Fruit fly (Drosophila melanogaster) whole organism, embryonic: ENCODE data around the gene CG15506.

Experiments
- CG10147 ChIP-seq: fragments of 200-800 bp; sonication (Bioruptor generic); optimal IDR thresholded peaks from 2 replicates; lab custom pipeline; 2019; ENCODE audit warnings: missing biosample characterization, mild to moderate bottlenecking, missing genetic modification characterization, moderate library complexity
- CG10366 ChIP-seq: fragments of 200-800 bp; sonication (Bioruptor generic); IDR thresholded peaks from 2 replicates; pipeline ENCODE4 v1.3.6; 2022; ENCODE audit warnings: missing biosample characterization, missing genetic modification characterization
- CG12744 ChIP-seq: fragments of 200-800 bp; sonication (Bioruptor generic); optimal IDR thresholded peaks from 2 replicates; lab custom pipeline; 2016; ENCODE audit warnings: missing biosample characterization, missing genetic modification characterization
- CG13123 ChIP-seq: fragments of 200-800 bp; sonication (Bioruptor generic); optimal IDR thresholded peaks from 2 replicates; lab custom pipeline; 2016; ENCODE audit warnings: missing biosample characterization, missing genetic modification characterization
- CG14667 ChIP-seq: fragments of 200-800 bp; sonication (Bioruptor generic); IDR thresholded peaks from 2 replicates; pipeline ENCODE4 v1.3.6; 2022; ENCODE audit warnings: missing biosample characterization, missing genetic modification characterization
- CG14860 ChIP-seq: fragments of 200-800 bp; sonication (Bioruptor generic); IDR thresholded peaks from 3 replicates; pipeline ENCODE4 v1.3.6; 2022; ENCODE audit warnings: missing biosample characterization, missing genetic modification characterization; ENCODE audit not compliant: partially characterized antibody
- CG16815 ChIP-seq: fragments of 200-800 bp; sonication (Bioruptor generic); optimal IDR thresholded peaks from 3 replicates; lab custom pipeline; 2017; ENCODE audit warnings: missing biosample characterization, mild to moderate bottlenecking, missing genetic modification characterization
- CG17802 ChIP-seq: fragments of 200-800 bp; sonication (Bioruptor generic); optimal IDR thresholded peaks from 2 replicates; lab custom pipeline; 2018; ENCODE audit warnings: missing biosample characterization, mild to moderate bottlenecking, missing genetic modification characterization, moderate library complexity
- CG3281 ChIP-seq: fragments of 200-800 bp; sonication (Bioruptor generic); optimal IDR thresholded peaks from 3 replicates; lab custom pipeline; 2017; ENCODE audit warnings: missing biosample characterization, mild to moderate bottlenecking, missing genetic modification characterization
- CG3407 ChIP-seq: fragments of 200-800 bp; sonication (Bioruptor generic); optimal IDR thresholded peaks from 2 replicates; lab custom pipeline; 2018; ENCODE audit warnings: missing biosample characterization, mild to moderate bottlenecking, missing genetic modification characterization
- CG34376 ChIP-seq: fragments of 200-800 bp; sonication (Bioruptor generic); optimal IDR thresholded peaks from 2 replicates; lab custom pipeline; 2018; ENCODE audit warnings: missing biosample characterization, mild to moderate bottlenecking, missing genetic modification characterization
- CG4328 ChIP-seq: fragments of 200-800 bp; sonication (Bioruptor generic); optimal IDR thresholded peaks from 3 replicates; lab custom pipeline; 2017; ENCODE audit warnings: missing biosample characterization, missing genetic modification reagents, missing genetic modification characterization
- CHES-1-like ChIP-seq: fragments of 200-800 bp; sonication (Bioruptor generic); optimal IDR thresholded peaks from 2 replicates; lab custom pipeline; 2016; ENCODE audit warnings: missing biosample characterization, missing genetic modification characterization
- CoRest ChIP-seq: fragments of 200-800 bp; sonication (Bioruptor generic); optimal IDR thresholded peaks from 3 replicates; lab custom pipeline; 2018; ENCODE audit warnings: missing biosample characterization, mild to moderate bottlenecking, missing genetic modification characterization, moderate library complexity
- CrebB ChIP-seq: fragments of 200-800 bp; sonication (Bioruptor generic); optimal IDR thresholded peaks from 3 replicates; lab custom pipeline; 2018; ENCODE audit warnings: missing biosample characterization, mild to moderate bottlenecking, missing genetic modification characterization
- Drgx ChIP-seq: fragments of 200-800 bp; sonication (Bioruptor generic); IDR thresholded peaks from 2 replicates; pipeline ENCODE4 v1.3.6; 2022; ENCODE audit warnings: missing biosample characterization, missing genetic modification characterization
- Ets65A ChIP-seq: fragments of 200-800 bp; sonication (Bioruptor generic); peaks from one replicate; lab custom pipeline; 2016; ENCODE audit warnings: missing biosample characterization, missing genetic modification characterization
- Fer1 ChIP-seq: fragments of 200-800 bp; sonication (Bioruptor generic); optimal IDR thresholded peaks from 2 replicates; lab custom pipeline; 2017; ENCODE audit warnings: missing biosample characterization, mild to moderate bottlenecking, missing genetic modification characterization
- HHEX ChIP-seq: fragments of 200-800 bp; sonication (Bioruptor generic); optimal IDR thresholded peaks from 3 replicates; lab custom pipeline; 2017; ENCODE audit warnings: missing biosample characterization, mild to moderate bottlenecking, missing genetic modification characterization, missing genetic modification reagents
- Hand ChIP-seq: fragments of 200-800 bp; sonication (Bioruptor generic); optimal IDR thresholded peaks from 2 replicates; lab custom pipeline; 2017; ENCODE audit warnings: mild to moderate bottlenecking, missing biosample characterization, missing genetic modification reagents, missing genetic modification characterization
- HmgZ ChIP-seq: fragments of 200-800 bp; sonication (Bioruptor generic); optimal IDR thresholded peaks from 2 replicates; lab custom pipeline; 2018; ENCODE audit warnings: missing biosample characterization, mild to moderate bottlenecking, missing genetic modification characterization
- Hr51 ChIP-seq, 2 experiments: fragments of 200-800 bp; sonication (Bioruptor generic); optimal IDR thresholded peaks; 2 replicates in 1 of 2; 3 replicates in 1 of 2; lab custom pipeline; 2016 to 2018; ENCODE audit warnings: missing biosample characterization in 2 of 2, missing genetic modification characterization in 2 of 2, mild to moderate bottlenecking in 1 of 2, moderate library complexity in 1 of 2
- Hr78 ChIP-seq, 2 experiments: fragments of 200-800 bp in 1 of 2; fragments of >200 bp in 1 of 2; sonication (Bioruptor generic) in 1 of 2; optimal IDR thresholded peaks; 2 replicates each; lab custom pipeline; 2017 to 2019; ENCODE audit warnings: missing biosample characterization in 2 of 2, missing genetic modification characterization in 2 of 2, mild to moderate bottlenecking in 1 of 2, moderate library complexity in 1 of 2
- Lhr ChIP-seq: fragments of 200-800 bp; sonication (Bioruptor generic); optimal IDR thresholded peaks from 3 replicates; lab custom pipeline; 2017; ENCODE audit warnings: mild to moderate bottlenecking, missing biosample characterization, missing genetic modification reagents, missing genetic modification characterization
- NC2β ChIP-seq: fragments of 200-800 bp; sonication (Bioruptor generic); optimal IDR thresholded peaks from 2 replicates; lab custom pipeline; 2016; ENCODE audit warnings: missing biosample characterization, missing genetic modification characterization
- Pdp1 ChIP-seq, 2 experiments: fragments of 200-800 bp; sonication (Bioruptor generic); optimal IDR thresholded peaks; 3 replicates each; lab custom pipeline; 2016; ENCODE audit warnings: missing biosample characterization in 2 of 2, missing genetic modification characterization in 2 of 2, mild to moderate bottlenecking in 1 of 2, moderate library complexity in 1 of 2
- Poxn ChIP-seq: fragments of 200-800 bp; sonication (Bioruptor generic); IDR thresholded peaks from 2 replicates; pipeline ENCODE4 v1.3.6; 2022; ENCODE audit warnings: missing biosample characterization, missing genetic modification characterization
- Rx ChIP-seq: fragments of 200-800 bp; sonication (Bioruptor generic); IDR thresholded peaks from 2 replicates; pipeline ENCODE4 v1.3.6; 2022; ENCODE audit warnings: missing biosample characterization, missing genetic modification characterization
- abd-A ChIP-seq: fragments of 200-800 bp; sonication (Bioruptor generic); optimal IDR thresholded peaks from 3 replicates; lab custom pipeline; 2019; ENCODE audit warnings: missing biosample characterization, mild to moderate bottlenecking, missing genetic modification characterization, moderate library complexity
- ara ChIP-seq: fragments of 200-800 bp; sonication (Bioruptor generic); IDR thresholded peaks from 2 replicates; pipeline ENCODE4 v1.3.6; 2022; ENCODE audit warnings: missing biosample characterization, missing genetic modification characterization
- caup ChIP-seq: fragments of 200-800 bp; sonication (Bioruptor generic); optimal IDR thresholded peaks from 3 replicates; lab custom pipeline; 2017; ENCODE audit warnings: missing biosample characterization, mild to moderate bottlenecking, missing genetic modification characterization, moderate library complexity; ENCODE audit not compliant: severe bottlenecking
- chm ChIP-seq: fragments of 200-800 bp; sonication (Bioruptor generic); IDR thresholded peaks from 2 replicates; pipeline ENCODE4 v1.3.6; 2022; ENCODE audit warnings: missing biosample characterization, missing genetic modification characterization
- cwo ChIP-seq: fragments of 200-800 bp; sonication (Bioruptor generic); optimal IDR thresholded peaks from 3 replicates; lab custom pipeline; 2017; ENCODE audit warnings: missing biosample characterization, missing genetic modification characterization, mild to moderate bottlenecking, moderate library complexity, missing genetic modification reagents
- da ChIP-seq: fragments of 200-800 bp; sonication (Bioruptor generic); optimal IDR thresholded peaks from 2 replicates; lab custom pipeline; 2016; ENCODE audit warnings: missing biosample characterization, missing genetic modification characterization
- grn ChIP-seq: fragments of 200-800 bp; sonication (Bioruptor generic); optimal IDR thresholded peaks from 3 replicates; lab custom pipeline; 2017; ENCODE audit warnings: missing biosample characterization, missing genetic modification characterization
- gt ChIP-seq: fragments of 200-800 bp; sonication (Bioruptor generic); IDR thresholded peaks from 2 replicates; pipeline ENCODE4 v1.3.6; 2022; ENCODE audit warnings: missing biosample characterization, missing genetic modification characterization
- insv ChIP-seq, 2 experiments: fragments of 200-800 bp; sonication (Bioruptor generic); optimal IDR thresholded peaks; 3 replicates each; lab custom pipeline; 2016 to 2018; ENCODE audit warnings: missing biosample characterization in 2 of 2, missing genetic modification characterization in 2 of 2
- inv ChIP-seq: fragments of 200-800 bp; sonication (Bioruptor generic); IDR thresholded peaks from 2 replicates; pipeline ENCODE4 v1.3.6; 2022; ENCODE audit warnings: missing biosample characterization, missing genetic modification characterization; ENCODE audit not compliant: partially characterized antibody
- knrl ChIP-seq: fragments of 200-800 bp; sonication (Bioruptor generic); IDR thresholded peaks from 3 replicates; pipeline ENCODE4 v1.3.6; 2022; ENCODE audit warnings: missing biosample characterization, missing genetic modification characterization; ENCODE audit not compliant: partially characterized antibody
- nom ChIP-seq: fragments of 200-800 bp; sonication (Bioruptor generic); optimal IDR thresholded peaks from 2 replicates; lab custom pipeline; 2017; ENCODE audit warnings: missing biosample characterization, missing genetic modification characterization, mild to moderate bottlenecking, moderate library complexity, missing genetic modification reagents
- oc ChIP-seq: fragments of 200-800 bp; sonication (Bioruptor generic); optimal IDR thresholded peaks from 2 replicates; lab custom pipeline; 2018; ENCODE audit warnings: missing biosample characterization, mild to moderate bottlenecking, missing genetic modification characterization, moderate library complexity
- pb ChIP-seq: fragments of 200-800 bp; sonication (Bioruptor generic); optimal IDR thresholded peaks from 3 replicates; lab custom pipeline; 2016; ENCODE audit warnings: missing biosample characterization, missing genetic modification characterization
- pum ChIP-seq: fragments of 200-800 bp; sonication (Bioruptor generic); optimal IDR thresholded peaks from 2 replicates; lab custom pipeline; 2016; ENCODE audit warnings: missing biosample characterization, missing genetic modification characterization
- scrt ChIP-seq: fragments of 200-800 bp; sonication (Bioruptor generic); optimal IDR thresholded peaks from 2 replicates; lab custom pipeline; 2018; ENCODE audit warnings: missing biosample characterization, mild to moderate bottlenecking, missing genetic modification characterization, moderate library complexity
- sens ChIP-seq: fragments of 200-800 bp; sonication (Bioruptor generic); peaks from one replicate; lab custom pipeline; 2016; ENCODE audit warnings: missing biosample characterization, missing genetic modification characterization
- sim ChIP-seq: fragments of 200-800 bp; sonication (Bioruptor generic); IDR thresholded peaks from 2 replicates; pipeline ENCODE4 v1.3.6; 2022; ENCODE audit warnings: missing biosample characterization, missing genetic modification characterization
- unpg ChIP-seq: fragments of 200-800 bp; sonication (Bioruptor generic); optimal IDR thresholded peaks from 3 replicates; lab custom pipeline; 2018; ENCODE audit warnings: missing biosample characterization, mild to moderate bottlenecking, missing genetic modification characterization, moderate library complexity
- vnd ChIP-seq: fragments of 200-800 bp; sonication (Bioruptor generic); IDR thresholded peaks from 3 replicates; pipeline ENCODE4 v1.3.6; 2022; ENCODE audit warnings: missing biosample characterization, missing genetic modification characterization; ENCODE audit not compliant: partially characterized antibody
- zen2 ChIP-seq: fragments of 200-800 bp; sonication (Bioruptor generic); IDR thresholded peaks from 3 replicates; pipeline ENCODE4 v1.3.6; 2022; ENCODE audit warnings: missing biosample characterization, missing genetic modification characterization; ENCODE audit not compliant: partially characterized antibody

The CG15506 gene

DNA sequence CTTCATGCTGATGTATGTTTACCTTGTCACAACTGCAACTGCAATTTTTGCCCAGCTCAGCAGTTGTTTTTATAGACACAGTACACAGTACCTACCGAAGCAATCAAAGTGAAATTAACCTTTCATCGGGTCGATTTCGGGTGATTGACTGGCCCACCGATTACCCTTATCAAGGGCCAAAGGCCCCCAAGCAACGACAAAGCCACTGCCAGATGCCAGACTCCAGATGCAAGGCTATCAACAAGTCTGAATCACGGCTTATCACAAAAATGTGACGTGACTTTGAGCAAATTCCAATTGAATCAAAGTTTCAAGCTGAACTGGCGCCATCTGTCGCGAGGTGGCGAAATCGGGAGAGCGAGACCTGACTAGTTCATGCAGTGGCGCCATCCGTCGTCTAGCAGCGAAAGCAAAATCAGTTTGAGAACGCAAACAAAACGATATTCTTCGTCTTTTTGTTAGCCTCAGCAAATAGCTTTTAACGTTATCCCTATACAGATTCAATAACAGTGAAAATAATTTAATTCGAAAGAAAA lies 1.6 kb upstream of the CG15506 start, which contains the start of gene Obp99b (continued):
- TF ChIP-seq Hr78 (GFP tag; optimal IDR thresholded peaks at IDR 0.05; lab: Kevin White, UChicago) (no peak), Lhr (peak; percentile 75), scrt (GFP tag; lab: Kevin White, UChicago) (peak; percentile 42), gt (GFP tag; lab: Robert Waterston, UW) (peak; percentile 39; the same call in 1 of the 2 replicates), Hr51 (GFP tag; optimal IDR thresholded peaks at IDR 0.05; lab: Kevin White, UChicago) (peak; percentile 42 to 66), CG10147 (GFP tag; lab: Kevin White, UChicago) (peak; percentile 36), grn (GFP tag; lab: Kevin White, UChicago) (no peak), knrl (GFP tag; lab: Robert Waterston, UW) (no peak), CG3281 (GFP tag; lab: Kevin White, UChicago) (peak; percentile 79), CG3407 (GFP tag; lab: Kevin White, UChicago) (peak; percentile 76), ara (GFP tag; lab: Robert Waterston, UW) (peak; percentile 77), CrebB (peak; percentile 74), nom (GFP tag; lab: Kevin White, UChicago) (peak; percentile 75), chm (GFP tag; lab: Robert Waterston, UW) (peak; percentile 87), Hand (GFP tag; lab: Kevin White, UChicago) (no peak), vnd (GFP tag; lab: Robert Waterston, UW) (no peak), Fer1 (GFP tag; lab: Kevin White, UChicago) (no peak), caup (peak; percentile 85), CG14860 (GFP tag; lab: Robert Waterston, UW) (no peak), CG13123 (GFP tag; lab: Kevin White, UChicago) (no peak), pb (GFP tag; lab: Kevin White, UChicago) (peak; percentile 94), CHES-1-like (peak; percentile 41), oc (peak; percentile 36), CG4328 (GFP tag; lab: Kevin White, UChicago) (peak; percentile 52), CG34376 (GFP tag; lab: Kevin White, UChicago) (peak; percentile 67), inv (no peak), sens (GFP tag; lab: Kevin White, UChicago) (peak; percentile 98), CG12744 (GFP tag; lab: Kevin White, UChicago) (peak; percentile 3), unpg (GFP tag; lab: Kevin White, UChicago) (peak; percentile 80), Poxn (GFP tag; lab: Robert Waterston, UW) (no peak), Pdp1 (GFP tag; optimal IDR thresholded peaks at IDR 0.05; lab: Kevin White, UChicago) (peak; percentile 54 to 78), cwo (GFP tag; lab: Kevin White, UChicago) (no peak), HHEX (GFP tag; lab: Kevin White, UChicago) (peak; percentile 87), abd-A (no peak), zen2 (GFP tag; lab: Robert Waterston, UW) (no peak), NC2β (peak; percentile 82), CG16815 (GFP tag; lab: Kevin White, UChicago) (peak; percentile 58), CoRest (tag; lab: Kevin White, UChicago) (peak; percentile 50), pum (GFP tag; lab: Kevin White, UChicago) (peak; percentile 68), CG14667 (GFP tag; lab: Robert Waterston, UW) (peak; percentile 54), HmgZ (peak; percentile 24), Rx (GFP tag; lab: Robert Waterston, UW) (peak; percentile 69), CG17802 (peak; percentile 82), CG10366 (GFP tag; lab: Robert Waterston, UW) (peak; percentile 71), Drgx (peak; percentile 76), insv (GFP tag; optimal IDR thresholded peaks at IDR 0.05; lab: Kevin White, UChicago) (peak in 1 of 2 experiments; percentile 43), da (GFP tag; lab: Kevin White, UChicago) (peak; percentile 25), sim (GFP tag; lab: Robert Waterston, UW) (peak; percentile 74; the same call in 1 of the 2 replicates), Ets65A (peak; percentile 92)
